Fruit fly (Drosophila melanogaster): ENCODE data around the gene CG11437.

Gene CG11437

dm6 chr3L:22474081-22474845, 5.6 kb downstream of the CG11437 start, which contains the start of gene CG11425:
CG11425 (plus strand) TSS chr3L:22474795.
- TF ChIP-seq Hr78 (GFP tag; optimal IDR thresholded peaks at IDR 0.05) (no peak), tai (GFP tag; optimal IDR thresholded peaks at IDR 0.05) (no peak), N (GFP tag; optimal IDR thresholded peaks at IDR 0.05) (no peak), psq (GFP tag; optimal IDR thresholded peaks at IDR 0.05) (no peak), brk (GFP tag; optimal IDR thresholded peaks at IDR 0.05) (no peak), Vsx2 (GFP tag; optimal IDR thresholded peaks at IDR 0.05; ENCODE audit: partially characterized antibody) (no peak), Rel (GFP tag; optimal IDR thresholded peaks at IDR 0.05) (no peak), Rel (tag; optimal IDR thresholded peaks at IDR 0.05) (no peak), Sp1 (GFP tag; optimal IDR thresholded peaks at IDR 0.05) (no peak), lola (GFP tag; optimal IDR thresholded peaks at IDR 0.05) (no peak), dmrt93B (GFP tag; optimal IDR thresholded peaks at IDR 0.05) (no peak), woc (GFP tag; optimal IDR thresholded peaks at IDR 0.05) (no peak), usp (GFP tag; optimal IDR thresholded peaks at IDR 0.05) (no peak), ey (GFP tag; optimal IDR thresholded peaks at IDR 0.05) (no peak), Hnf4 (GFP tag; optimal IDR thresholded peaks at IDR 0.05) (no peak), sage (GFP tag; optimal IDR thresholded peaks at IDR 0.05) (no peak), CG9705 (GFP tag; optimal IDR thresholded peaks at IDR 0.05) (no peak), OdsH (GFP tag; optimal IDR thresholded peaks at IDR 0.05) (no peak), GATAd (GFP tag; optimal IDR thresholded peaks at IDR 0.05) (no peak), CrebA (GFP tag; optimal IDR thresholded peaks at IDR 0.05; ENCODE audit: borderline replicate concordance) (no peak), h (GFP tag; optimal IDR thresholded peaks at IDR 0.05) (no peak)

dm6 chr3L:22483452-22483851, 14.8 kb downstream of the CG11437 start:
- no peak for TF ChIP-seq Sp1 (GFP tag; optimal IDR thresholded peaks at IDR 0.05)
- TF ChIP-seq dmrt93B (GFP tag; optimal IDR thresholded peaks at IDR 0.05), result no peak
- TF ChIP-seq dsf (GFP tag; optimal IDR thresholded peaks at IDR 0.05; ENCODE audit: borderline replicate concordance), result no peak
- no peak for TF ChIP-seq Rel (GFP tag; optimal IDR thresholded peaks at IDR 0.05)
- TF ChIP-seq Rel (tag; optimal IDR thresholded peaks at IDR 0.05), result no peak
- TF ChIP-seq usp (GFP tag; optimal IDR thresholded peaks at IDR 0.05), result no peak
- TF ChIP-seq HLH106 (tag; optimal IDR thresholded peaks at IDR 0.05), result no peak
- no peak for TF ChIP-seq h (GFP tag; optimal IDR thresholded peaks at IDR 0.05)
- TF ChIP-seq tai (GFP tag; optimal IDR thresholded peaks at IDR 0.05), result no peak
- TF ChIP-seq brk (GFP tag; optimal IDR thresholded peaks at IDR 0.05), result no peak
- TF ChIP-seq Mio (GFP tag; optimal IDR thresholded peaks at IDR 0.05), result no peak
- TF ChIP-seq rgr (GFP tag; optimal IDR thresholded peaks at IDR 0.05), result no peak
- no peak for TF ChIP-seq CrebA (GFP tag; optimal IDR thresholded peaks at IDR 0.05; ENCODE audit: borderline replicate concordance)
- no peak for TF ChIP-seq Dif (GFP tag; optimal IDR thresholded peaks at IDR 0.05; ENCODE audit: partially characterized antibody)
- no peak for TF ChIP-seq GATAd (GFP tag; optimal IDR thresholded peaks at IDR 0.05)
- no peak for TF ChIP-seq Myc (optimal IDR thresholded peaks at IDR 0.05)

- TF ChIP-seq Dfd (GFP tag; optimal IDR thresholded peaks at IDR 0.05) (no peak), pan (optimal IDR thresholded peaks at IDR 0.05) (no peak), Myc (optimal IDR thresholded peaks at IDR 0.05) (no peak), ey (GFP tag; optimal IDR thresholded peaks at IDR 0.05) (no peak), h (GFP tag; optimal IDR thresholded peaks at IDR 0.05) (no peak), Vsx2 (GFP tag; optimal IDR thresholded peaks at IDR 0.05; ENCODE audit: partially characterized antibody) (no peak), jim (GFP tag; optimal IDR thresholded peaks at IDR 0.05) (no peak), CrebA (GFP tag; optimal IDR thresholded peaks at IDR 0.05; ENCODE audit: borderline replicate concordance) (no peak), Jra (GFP tag; optimal IDR thresholded peaks at IDR 0.05) (no peak), usp (GFP tag; optimal IDR thresholded peaks at IDR 0.05) (no peak), lola (GFP tag; optimal IDR thresholded peaks at IDR 0.05) (no peak), sage (GFP tag; optimal IDR thresholded peaks at IDR 0.05) (no peak), tai (GFP tag; optimal IDR thresholded peaks at IDR 0.05) (no peak), psq (GFP tag; optimal IDR thresholded peaks at IDR 0.05) (no peak), HLH106 (tag; optimal IDR thresholded peaks at IDR 0.05) (no peak), fru (GFP tag; optimal IDR thresholded peaks at IDR 0.05) (no peak), dmrt93B (GFP tag; optimal IDR thresholded peaks at IDR 0.05) (no peak), woc (GFP tag; optimal IDR thresholded peaks at IDR 0.05) (no peak)
These were observed 28.9 kb downstream of the CG11437 start for dm6 chr3L:22497594-22497993.

- no peak for TF ChIP-seq Dif (GFP tag; optimal IDR thresholded peaks at IDR 0.05; ENCODE audit: partially characterized antibody)
- TF ChIP-seq Jra (GFP tag; optimal IDR thresholded peaks at IDR 0.05), result no peak
- no peak for TF ChIP-seq Vsx2 (GFP tag; optimal IDR thresholded peaks at IDR 0.05; ENCODE audit: partially characterized antibody)
- no peak for TF ChIP-seq CrebA (GFP tag; optimal IDR thresholded peaks at IDR 0.05; ENCODE audit: borderline replicate concordance)
- no peak for TF ChIP-seq Mio (GFP tag; optimal IDR thresholded peaks at IDR 0.05)
- TF ChIP-seq sv (GFP tag; optimal IDR thresholded peaks at IDR 0.05), result no peak
- TF ChIP-seq usp (GFP tag; optimal IDR thresholded peaks at IDR 0.05), result no peak
- TF ChIP-seq jim (GFP tag; optimal IDR thresholded peaks at IDR 0.05), result no peak
- no peak for TF ChIP-seq HLH106 (tag; optimal IDR thresholded peaks at IDR 0.05)
- TF ChIP-seq CG32264 (GFP tag; optimal IDR thresholded peaks at IDR 0.05), result no peak
- no peak for TF ChIP-seq foxo (GFP tag; optimal IDR thresholded peaks at IDR 0.05)
- TF ChIP-seq Myc (optimal IDR thresholded peaks at IDR 0.05), result no peak
These were observed 32.6 kb downstream of the CG11437 start, which contains the start of gene CG43312 for dm6 chr3L:22501300-22501699. CG43312 (plus strand) TSS chr3L:22501600.
